Worm (Caenorhabditis elegans) whole organism, midembryonic: Measurements from ENCODE around the gene gpx-3.

Experiments
- T22C8.4 ChIP-seq: fragments of 200-800 bp; sonication (Bioruptor generic); IDR thresholded peaks from 2 replicates; pipeline ENCODE4 v1.3.6; 2022; ENCODE audit warnings: missing genetic modification characterization, missing compliant biosample characterization
- cog-1 ChIP-seq: sonication (generic microtip); optimal IDR thresholded peaks from 2 replicates; lab custom pipeline; 2016; ENCODE audit warnings: missing genetic modification characterization, missing compliant biosample characterization
- ref-1 ChIP-seq: fragments of 200-800 bp; sonication (Bioruptor generic); conservative IDR thresholded peaks from 2 replicates; pipeline ENCODE4 v1.3.6; 2022; ENCODE audit warnings: missing genetic modification reagents, missing genetic modification characterization, missing compliant biosample characterization
- tab-1 ChIP-seq: fragments of 200-800 bp; sonication (Bioruptor generic); IDR thresholded peaks from 2 replicates; pipeline ENCODE4 v1.3.6; 2022; ENCODE audit warnings: missing genetic modification characterization, missing compliant biosample characterization

ce11 chrX:9585584-9586166, 2.1 kb upstream of the gpx-3 start:
- no peak for TF ChIP-seq T22C8.4 (GFP tag; lab: Robert Waterston, UW)
- TF ChIP-seq ref-1 (GFP tag; lab: Robert Waterston, UW) = no peak
- TF ChIP-seq cog-1 = no peak
- TF ChIP-seq tab-1 (GFP tag; lab: Robert Waterston, UW) = no peak
